Fruit fly (Drosophila melanogaster) S2 (cell line): ENCODE data around the gene corn.

ENCODE experiments used
- CG8478 ChIP-seq: fragments of >200 bp; optimal IDR thresholded peaks from 2 replicates; lab custom pipeline; 2018
- CTCF ChIP-seq, 2 experiments: fragments of >200 bp; optimal IDR thresholded peaks; 2 replicates each; lab custom pipeline; 2018

Gene corn

DNA sequence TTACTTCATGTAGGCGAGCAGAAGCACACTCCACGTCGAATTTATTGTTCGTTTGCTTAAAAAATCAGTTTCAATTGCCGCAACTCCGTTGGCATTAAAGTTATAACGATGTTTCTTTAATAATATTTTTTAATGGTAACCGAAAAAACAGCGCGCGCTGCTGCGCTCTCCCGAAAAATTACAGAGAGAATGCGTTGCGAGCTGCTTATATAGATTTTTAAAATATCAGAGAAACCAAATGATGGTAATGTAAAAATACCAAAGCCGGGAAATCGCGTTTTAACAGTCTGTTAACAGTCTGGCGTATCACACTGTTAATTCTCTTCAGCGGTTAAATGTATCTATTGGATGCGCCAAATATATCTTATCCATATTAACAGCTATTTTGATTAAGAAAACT is at the start of gene corn:
Gene corn (minus strand): TSS at position 184 of the 400 bp plus-strand sequence.
- no peak for TF ChIP-seq CG8478
- TF ChIP-seq CTCF (optimal IDR thresholded peaks at IDR 0.05; lab: Kevin White, UChicago): no peak

DNA sequence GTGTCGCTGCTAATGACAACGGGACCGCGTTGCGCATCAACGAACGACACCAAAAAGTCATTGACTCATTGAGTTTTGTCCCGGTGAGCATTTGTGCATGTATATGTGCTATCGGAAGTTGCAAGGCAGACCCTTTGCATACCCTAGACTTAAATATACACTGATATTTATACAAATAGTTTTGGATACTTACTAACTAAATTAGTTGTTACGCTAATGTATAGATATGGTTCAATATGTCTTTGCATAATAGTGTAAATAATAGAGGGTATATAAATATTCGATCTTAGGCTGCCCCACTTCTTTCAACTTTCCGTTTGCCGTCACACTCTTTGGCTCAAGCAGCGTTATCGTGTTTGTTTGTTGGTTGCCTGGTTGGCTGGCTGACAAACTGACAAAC is 34.3 kb upstream of the corn start:
- TF ChIP-seq CG8478: no peak
- no peak for TF ChIP-seq CTCF (optimal IDR thresholded peaks at IDR 0.05; lab: Kevin White, UChicago)

DNA sequence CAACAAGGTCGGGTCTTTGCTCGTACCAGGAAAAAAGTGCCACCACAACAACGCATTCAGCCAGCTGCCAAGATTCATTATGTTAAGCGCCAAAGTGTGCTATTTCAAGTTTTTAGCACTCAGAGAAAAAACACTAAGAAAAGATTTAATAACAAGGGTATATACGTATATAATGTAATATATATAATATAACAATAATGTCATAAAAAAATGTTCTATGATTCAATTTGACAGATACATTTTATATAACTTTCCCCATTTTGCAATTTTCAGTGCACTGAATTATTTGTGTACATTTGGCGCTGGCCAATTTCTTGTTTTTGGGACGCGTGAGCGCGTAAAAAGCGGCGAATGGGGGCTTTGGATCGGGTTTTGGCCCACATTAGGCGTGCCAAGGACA is 33.6 kb upstream of the corn start:
- no peak for TF ChIP-seq CG8478
- no peak for TF ChIP-seq CTCF (optimal IDR thresholded peaks at IDR 0.05; lab: Kevin White, UChicago)

DNA sequence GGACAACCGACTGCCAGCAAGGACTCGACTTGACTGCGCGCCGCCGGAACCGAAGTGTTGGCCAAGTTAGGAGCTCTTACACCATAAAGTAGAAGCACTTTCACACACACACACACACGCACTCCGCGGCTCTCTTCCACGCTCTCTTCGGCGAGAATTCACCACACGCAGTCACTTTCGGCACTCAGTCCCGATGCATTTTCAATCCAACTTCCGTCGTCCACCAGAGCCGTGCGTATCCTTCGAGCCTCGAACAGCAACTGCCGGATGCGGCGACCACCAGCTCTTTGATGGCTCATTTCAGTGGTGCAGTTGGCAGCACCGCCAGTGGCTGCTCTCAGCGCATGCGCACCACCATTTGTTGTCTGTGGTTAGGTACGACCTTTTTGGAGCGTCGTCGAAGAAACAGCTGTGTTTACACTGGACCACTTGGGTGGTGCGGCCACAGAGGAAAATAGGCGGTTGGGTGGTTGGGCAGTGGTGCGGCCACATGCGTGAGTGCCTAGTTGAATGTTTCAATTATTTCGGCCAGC is 32.9 kb upstream of the corn start, which contains the start of gene Dscam2:
Gene Dscam2 (minus strand): TSS at position 264 of the 533 bp plus-strand sequence.
- TF ChIP-seq CTCF (optimal IDR thresholded peaks at IDR 0.05; lab: Kevin White, UChicago): no peak
- no peak for TF ChIP-seq CG8478

DNA sequence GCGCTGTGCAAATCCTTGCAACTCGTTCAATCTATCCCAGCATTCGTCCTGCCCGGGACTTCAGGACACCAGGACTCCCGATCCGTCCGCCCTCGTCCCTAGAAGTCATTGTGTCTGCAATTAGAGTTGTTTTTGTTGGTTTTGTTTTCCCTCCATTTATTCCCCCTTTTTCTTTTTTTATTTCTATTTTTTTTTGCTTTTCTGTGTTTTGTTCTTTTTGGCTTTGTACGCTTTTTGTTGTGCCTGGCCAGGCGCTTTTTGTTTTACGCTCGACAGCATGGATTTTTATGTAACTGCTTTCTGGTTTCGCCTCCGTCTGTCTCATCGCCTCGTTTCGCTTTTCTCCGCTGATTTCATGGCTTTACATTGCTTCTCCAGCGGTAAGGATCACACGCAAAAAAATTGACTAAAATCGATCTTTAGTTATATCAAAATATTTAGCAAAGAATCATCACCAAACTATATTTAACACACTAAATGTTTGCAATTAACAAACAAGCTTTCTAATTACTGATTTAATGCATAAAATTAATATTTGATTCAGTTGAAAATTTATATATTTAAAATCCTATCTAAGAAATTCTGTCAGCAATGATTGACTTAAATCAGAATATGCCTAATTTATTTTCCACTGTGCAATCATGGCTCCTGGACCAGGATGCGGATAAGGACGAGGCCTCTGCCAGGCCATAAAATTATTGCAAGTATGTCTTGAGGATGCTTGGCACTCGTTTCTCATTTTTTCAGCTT is 28.0 kb upstream of the corn start:
- TF ChIP-seq CG8478 (no peak), CTCF (optimal IDR thresholded peaks at IDR 0.05; lab: Kevin White, UChicago) (no peak)

DNA sequence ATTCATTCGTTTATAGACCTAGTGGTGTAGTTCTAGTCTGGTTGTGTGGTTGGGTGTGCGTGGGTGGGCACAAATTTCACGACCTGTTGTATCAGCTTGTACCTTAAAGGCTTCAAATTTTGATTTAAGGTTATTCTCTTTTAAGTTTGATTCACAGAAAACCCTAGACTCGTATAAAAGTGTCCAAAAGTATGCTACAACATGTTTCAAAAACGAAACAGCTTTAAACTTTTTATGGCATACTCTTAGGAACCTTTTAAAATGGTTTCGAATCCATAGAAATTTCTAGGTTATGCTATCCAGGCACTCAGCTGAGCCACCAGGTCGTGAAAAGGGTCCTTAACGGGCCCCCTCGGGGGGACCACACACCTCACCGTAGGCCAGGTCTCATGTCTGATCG is 5.1 kb upstream of the corn start:
- TF ChIP-seq CG8478 (no peak), CTCF (optimal IDR thresholded peaks at IDR 0.05; lab: Kevin White, UChicago) (no peak)

DNA sequence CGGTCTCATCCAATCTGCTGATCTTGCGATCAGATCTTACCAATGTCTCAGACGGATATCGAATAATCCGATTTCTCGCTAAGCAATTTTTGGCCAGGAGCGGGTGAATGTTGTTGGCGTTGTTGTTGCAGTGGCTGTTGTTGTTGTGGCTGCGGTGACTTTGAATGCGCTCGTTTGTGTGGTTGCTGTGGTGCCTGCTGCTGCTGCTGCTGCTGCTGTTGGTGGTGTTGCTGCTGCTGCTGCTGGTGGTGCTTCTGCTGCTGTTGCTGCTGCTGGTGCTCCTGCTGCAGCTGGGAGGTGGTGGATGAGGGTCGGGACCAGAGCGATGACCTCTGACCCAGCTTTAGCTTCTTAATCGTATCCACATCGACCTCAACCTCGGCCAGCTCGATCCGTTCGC is 4.4 kb upstream of the corn start:
- TF ChIP-seq CTCF (optimal IDR thresholded peaks at IDR 0.05; lab: Kevin White, UChicago) (no peak), CG8478 (no peak)

DNA sequence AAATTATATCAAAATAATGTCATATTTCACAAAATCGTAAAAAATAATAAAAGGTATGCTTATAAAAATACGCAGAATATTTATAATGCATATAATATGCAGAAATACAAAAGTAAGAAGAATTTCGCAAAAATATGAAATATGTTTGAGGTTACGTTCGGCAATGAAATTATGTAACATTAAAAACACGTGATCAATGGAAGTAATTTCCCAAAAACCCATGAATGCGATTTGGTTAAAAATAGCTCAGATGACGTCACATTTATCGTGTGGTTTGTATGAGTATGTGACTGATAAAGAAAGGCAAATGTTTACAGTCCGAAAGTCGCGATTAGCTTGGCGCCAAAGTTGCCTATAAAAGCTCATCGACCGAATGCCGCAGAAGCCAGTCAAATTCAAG is 840 bp upstream of the corn start, which contains the start of gene CG8620:
Gene CG8620 (plus strand): TSS at position 387 of the 400 bp plus-strand sequence.
- TF ChIP-seq CTCF (optimal IDR thresholded peaks at IDR 0.05; lab: Kevin White, UChicago) (no peak), CG8478 (no peak)

DNA sequence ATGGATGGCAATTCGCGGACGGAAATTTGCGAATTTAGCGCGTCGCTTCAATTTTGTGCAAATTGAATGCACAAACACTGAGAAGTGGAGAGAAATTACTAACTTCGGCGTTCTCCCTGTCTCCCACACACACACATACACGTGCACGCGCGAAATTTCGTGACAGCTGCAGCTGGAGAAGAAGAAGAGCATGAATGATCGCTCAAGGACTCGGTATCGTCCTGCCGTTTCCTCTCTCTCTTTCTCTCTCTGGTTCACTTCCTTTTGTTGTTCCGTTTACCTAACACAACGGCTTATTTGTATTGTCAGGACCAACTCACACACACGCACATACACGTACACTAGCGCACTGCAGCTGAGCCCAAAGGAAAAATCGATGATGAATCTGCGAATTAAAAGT is 634 bp downstream of the corn start:
- TF ChIP-seq CG8478 (no peak), CTCF (optimal IDR thresholded peaks at IDR 0.05; lab: Kevin White, UChicago) (no peak)

DNA sequence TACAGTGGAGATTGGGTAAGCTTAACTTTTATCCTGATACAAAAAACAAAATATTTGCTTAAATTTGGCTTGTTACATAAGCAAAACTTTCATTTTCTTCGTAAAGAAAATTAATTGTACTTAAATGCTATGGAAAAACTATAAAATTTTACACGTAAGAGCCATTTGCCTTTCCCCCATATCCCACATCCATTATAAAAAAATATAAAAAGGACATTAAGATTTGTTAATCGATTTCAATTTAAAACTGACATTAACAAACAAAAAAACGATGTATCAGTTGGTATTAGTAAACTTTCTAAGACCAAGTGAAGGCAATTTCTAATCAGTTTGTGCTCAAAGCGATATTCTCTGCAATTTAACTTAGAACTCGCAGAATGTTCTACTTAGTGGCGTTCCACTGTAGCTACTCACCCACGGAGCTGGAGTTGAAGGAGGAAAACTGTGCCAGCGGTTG is 1.3 kb downstream of the corn start:
- no peak for TF ChIP-seq CG8478
- no peak for TF ChIP-seq CTCF (optimal IDR thresholded peaks at IDR 0.05; lab: Kevin White, UChicago)

DNA sequence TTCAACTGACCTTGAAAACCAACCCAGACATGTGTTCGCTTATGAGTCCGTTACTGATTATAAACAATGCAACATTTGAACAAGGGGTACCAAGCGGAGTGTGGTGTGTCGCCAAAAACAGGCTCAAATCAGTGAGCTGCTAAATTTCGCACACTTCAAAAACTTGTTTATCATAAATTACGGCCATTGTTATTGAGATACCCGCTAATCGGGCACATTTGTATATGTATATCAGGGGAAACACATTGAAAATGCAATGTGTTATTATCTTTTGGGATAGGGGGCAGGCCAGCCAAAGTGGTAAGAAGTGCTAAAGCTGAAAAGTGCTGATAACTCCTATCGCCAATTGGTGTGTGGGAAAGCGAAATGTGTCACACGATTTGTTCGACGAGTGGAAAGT is 2.6 kb downstream of the corn start:
- no peak for TF ChIP-seq CG8478
- TF ChIP-seq CTCF (optimal IDR thresholded peaks at IDR 0.05; lab: Kevin White, UChicago): no peak

DNA sequence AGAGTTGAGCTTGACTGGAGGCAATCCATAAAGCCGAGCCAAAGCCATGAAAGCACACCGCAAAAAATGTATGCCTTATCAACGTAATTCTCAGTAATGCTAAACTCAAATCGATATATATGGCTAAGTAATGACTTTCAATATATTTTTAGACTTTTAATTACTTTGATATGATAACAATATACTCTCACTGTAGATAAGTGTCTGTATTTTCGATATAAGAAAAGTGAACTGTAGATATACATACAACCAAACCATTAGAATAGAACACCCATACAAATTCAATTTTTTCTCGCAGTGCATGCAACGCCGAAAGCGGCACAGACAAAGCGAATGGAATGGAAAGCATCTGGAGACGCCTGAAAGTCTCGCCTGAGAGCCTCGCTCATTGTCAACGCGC is 3.2 kb downstream of the corn start:
- TF ChIP-seq CTCF (optimal IDR thresholded peaks at IDR 0.05; lab: Kevin White, UChicago): no peak
- TF ChIP-seq CG8478: no peak

DNA sequence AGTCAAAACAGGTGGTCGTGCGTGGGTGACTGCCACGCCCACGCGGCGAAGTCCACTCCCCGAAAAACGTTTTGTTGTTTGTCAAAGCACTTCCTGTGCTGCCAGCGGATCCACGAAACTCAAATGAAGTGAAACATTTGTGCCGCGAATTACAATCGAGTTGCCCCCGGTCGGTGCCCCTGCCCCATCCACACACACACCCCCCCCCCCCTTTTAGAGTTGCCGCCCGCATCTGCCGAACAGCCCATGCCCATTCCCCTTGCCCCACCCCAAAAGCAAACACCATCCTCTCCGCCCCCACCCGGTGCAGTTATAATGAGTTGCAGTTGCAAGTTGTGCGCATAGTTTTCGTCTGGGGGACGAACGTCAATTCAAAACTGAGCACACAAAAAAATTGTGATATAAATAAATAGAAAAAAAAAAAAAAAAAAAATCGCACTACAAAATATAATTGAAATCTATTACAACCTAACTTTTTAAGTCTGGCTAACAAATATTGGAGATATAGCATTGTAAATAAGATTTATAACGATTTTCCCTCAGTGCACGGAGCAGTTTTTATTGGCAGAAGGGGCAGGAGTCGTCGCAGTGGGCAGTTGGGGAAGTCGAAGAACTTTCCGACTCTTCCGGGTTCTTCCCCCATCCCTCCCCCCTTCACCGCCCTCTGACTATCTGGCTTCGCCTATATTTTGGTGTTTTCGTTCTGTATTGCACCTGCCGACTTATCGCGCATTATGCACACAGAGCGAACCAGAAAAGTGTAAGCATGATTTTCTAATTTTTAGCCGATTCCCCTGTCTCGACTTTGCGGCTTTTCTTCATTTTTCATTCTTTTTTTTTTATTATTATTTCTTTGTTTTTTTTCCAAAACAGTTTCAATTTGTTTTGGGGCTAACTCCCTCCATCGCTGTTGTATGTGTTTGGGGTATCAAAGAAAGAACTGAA is 5.1 kb downstream of the corn start:
- TF ChIP-seq CG8478: no peak
- TF ChIP-seq CTCF (optimal IDR thresholded peaks at IDR 0.05; lab: Kevin White, UChicago): no peak

DNA sequence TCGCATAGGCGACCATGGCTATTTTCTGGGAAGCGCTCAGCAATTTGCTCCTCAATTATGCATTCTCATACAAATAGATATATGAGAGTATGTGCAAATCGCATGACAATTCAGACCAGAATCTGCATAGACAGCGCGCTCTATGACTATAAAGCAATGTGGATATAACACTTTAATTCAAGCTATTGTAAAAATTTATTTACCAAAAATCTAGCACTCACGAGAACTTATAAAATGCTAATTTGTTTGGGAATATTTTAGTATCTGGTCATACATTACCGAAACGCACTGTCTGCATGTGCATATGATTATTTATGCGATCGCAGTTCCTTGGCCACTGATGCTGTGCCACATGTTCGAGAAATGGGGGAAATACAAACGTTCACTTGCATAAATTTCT is 6.0 kb downstream of the corn start:
- TF ChIP-seq CTCF (optimal IDR thresholded peaks at IDR 0.05; lab: Kevin White, UChicago): no peak
- TF ChIP-seq CG8478: no peak

DNA sequence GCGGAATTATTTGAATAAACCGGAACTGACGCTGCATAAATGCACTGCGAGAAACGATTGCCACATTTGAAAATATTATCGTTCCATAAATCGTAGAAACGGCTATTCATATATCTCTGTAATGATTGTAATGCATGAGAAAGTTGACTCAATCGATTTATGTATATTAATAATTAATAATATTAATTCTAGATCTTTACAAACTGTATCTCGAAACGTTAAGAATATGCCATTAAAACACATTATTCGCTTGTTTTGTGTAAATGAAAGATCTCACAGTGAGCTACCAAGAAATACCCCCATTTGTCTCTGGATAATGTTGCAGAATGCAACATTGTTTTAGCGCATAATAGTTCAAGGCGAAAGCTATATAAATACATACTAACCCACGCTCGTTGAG is 7.0 kb downstream of the corn start:
- TF ChIP-seq CG8478: no peak
- no peak for TF ChIP-seq CTCF (optimal IDR thresholded peaks at IDR 0.05; lab: Kevin White, UChicago)

DNA sequence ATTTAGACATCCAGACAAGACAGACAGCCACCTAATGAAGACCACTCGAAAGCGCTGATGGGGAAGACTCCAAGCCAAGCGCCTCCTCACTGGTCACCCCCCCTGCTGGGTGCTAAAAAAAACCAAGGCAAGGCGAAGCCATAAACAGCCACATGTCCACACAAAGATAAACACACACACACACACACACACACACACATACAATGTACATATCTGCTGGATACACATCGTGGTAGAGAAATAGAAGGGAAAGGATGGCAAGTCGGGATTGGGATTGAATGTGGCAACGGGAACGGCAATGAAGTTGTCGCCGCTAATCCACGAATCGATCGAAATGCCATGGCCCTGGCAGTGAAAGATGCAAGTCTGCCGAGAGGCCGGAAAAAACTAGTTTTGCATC is 7.5 kb downstream of the corn start:
- TF ChIP-seq CTCF (optimal IDR thresholded peaks at IDR 0.05; lab: Kevin White, UChicago) (no peak), CG8478 (no peak)
